Worm (Caenorhabditis elegans): ENCODE data around the gene tag-340.

Gene tag-340

ce11 chrIII:4930154-4930679 is 29.9 kb downstream of the tag-340 start, which contains the start of gene set-2 (continued):
- TF ChIP-seq syd-9 (tag; optimal IDR thresholded peaks at IDR 0.05): no peak
- peak; percentile 65 for TF ChIP-seq lim-6 (tag; optimal IDR thresholded peaks at IDR 0.05)
- TF ChIP-seq pros-1 (tag; optimal IDR thresholded peaks at IDR 0.05): no peak
- TF ChIP-seq C08G9.2 (tag; optimal IDR thresholded peaks at IDR 0.05): peak; percentile 91
- peak; percentile 93 for TF ChIP-seq tbx-2 (tag; optimal IDR thresholded peaks at IDR 0.05)
- peak; percentile 9 for TF ChIP-seq pha-2 (tag; optimal IDR thresholded peaks at IDR 0.05)
- TF ChIP-seq zip-5 (tag; optimal IDR thresholded peaks at IDR 0.05): peak; percentile 67
- no peak for TF ChIP-seq unc-86 (tag; optimal IDR thresholded peaks at IDR 0.05)
- TF ChIP-seq ahr-1 (tag; optimal IDR thresholded peaks at IDR 0.05): peak; percentile 34
- TF ChIP-seq lin-11 (tag; optimal IDR thresholded peaks at IDR 0.05): no peak
- peak; percentile 24 for TF ChIP-seq unc-42 (tag; optimal IDR thresholded peaks at IDR 0.05)

- no peak for TF ChIP-seq ref-2 (tag; optimal IDR thresholded peaks at IDR 0.05)
- no peak for TF ChIP-seq eyg-1 (tag; optimal IDR thresholded peaks at IDR 0.05)
- no peak for TF ChIP-seq C38D4.7 (GFP tag; optimal IDR thresholded peaks at IDR 0.05)
- TF ChIP-seq zip-5 (tag; optimal IDR thresholded peaks at IDR 0.05): no peak
- TF ChIP-seq rnt-1 (tag; optimal IDR thresholded peaks at IDR 0.05): no peak
- TF ChIP-seq gmeb-2 (tag; optimal IDR thresholded peaks at IDR 0.05): no peak
- TF ChIP-seq ztf-16 (tag; optimal IDR thresholded peaks at IDR 0.05): no peak
- TF ChIP-seq ceh-9 (tag; optimal IDR thresholded peaks at IDR 0.05): no peak
Measured at ce11 chrIII:4932203-4932699, 31.9 kb downstream of the tag-340 start, which contains the start of the genes C26E6.12 and eri-9. Gene C26E6.12 (minus strand): TSS chrIII:4932253. Gene eri-9 (plus strand): TSS chrIII:4932450.

ce11 chrIII:4934896-4935628 is 34.8 kb downstream of the tag-340 start, which contains the start of gene mrps-18C:
Gene mrps-18C (plus strand): TSS chrIII:4935578.
- TF ChIP-seq ceh-48 (tag; optimal IDR thresholded peaks at IDR 0.05) (no peak), pha-2 (tag; optimal IDR thresholded peaks at IDR 0.05) (no peak), ceh-19 (GFP tag; optimal IDR thresholded peaks at IDR 0.05) (no peak), fkh-10 (GFP tag; optimal IDR thresholded peaks at IDR 0.05) (no peak)

DNA sequence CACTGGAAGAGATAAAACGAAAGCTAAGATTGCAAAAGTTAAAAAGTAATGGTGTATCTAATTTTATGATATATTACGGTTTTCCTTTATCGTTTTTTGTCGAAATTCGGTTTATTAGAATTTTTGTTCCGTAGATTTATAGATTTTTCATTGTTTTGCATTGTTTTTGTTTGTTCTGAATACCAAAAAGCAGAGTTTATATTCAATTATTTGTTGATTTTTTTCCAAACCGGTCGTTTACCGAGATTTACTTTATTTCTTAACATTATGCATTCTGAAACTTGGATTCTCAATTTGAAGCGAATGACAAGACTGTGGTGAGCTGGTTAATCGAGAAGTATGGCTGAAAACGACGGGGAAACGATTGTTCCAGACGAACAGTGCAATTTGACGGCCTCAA is 36.7 kb downstream of the tag-340 start, which contains the start of gene fsn-1:
Gene fsn-1 (plus strand): TSS at position 301 of the 400 bp plus-strand sequence.
- TF ChIP-seq fax-1 (tag; optimal IDR thresholded peaks at IDR 0.05) (no peak), T23F11.4 (GFP tag; optimal IDR thresholded peaks at IDR 0.05) (no peak), C38D4.7 (GFP tag; optimal IDR thresholded peaks at IDR 0.05) (no peak), nfya-1 (tag; optimal IDR thresholded peaks at IDR 0.05) (no peak), pha-4 (tag; optimal IDR thresholded peaks at IDR 0.05) (no peak), F13H6.1 (tag; optimal IDR thresholded peaks at IDR 0.05) (no peak), fkh-10 (GFP tag; optimal IDR thresholded peaks at IDR 0.05) (no peak), npax-4 (tag; optimal IDR thresholded peaks at IDR 0.05) (no peak), ceh-45 (GFP tag; IDR thresholded peaks at IDR 0.05) (no peak), sdc-2 (tag; optimal IDR thresholded peaks at IDR 0.05) (no peak)

DNA sequence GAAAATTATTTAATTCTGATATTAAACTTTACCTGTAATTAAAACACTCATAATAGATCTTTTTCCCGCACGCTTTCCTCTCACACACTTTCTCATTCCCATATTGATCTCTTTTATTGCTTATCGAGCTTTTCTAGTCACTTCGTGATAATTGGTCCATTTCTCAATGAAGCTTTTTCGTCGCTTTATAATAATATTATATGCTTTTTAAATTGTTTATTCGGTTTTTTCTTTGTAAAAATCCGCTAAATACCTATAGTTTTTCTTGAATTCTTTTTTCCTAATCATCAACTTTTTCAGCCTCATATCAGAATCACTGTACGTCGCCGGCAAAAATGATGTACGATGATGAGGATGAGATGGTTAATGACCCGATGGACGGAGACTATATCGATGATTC is 39.0 kb downstream of the tag-340 start, which contains the start of gene rpb-2:
Gene rpb-2 (plus strand): TSS at position 301 of the 400 bp plus-strand sequence.
- no peak for TF ChIP-seq nfya-1 (tag; optimal IDR thresholded peaks at IDR 0.05)

DNA sequence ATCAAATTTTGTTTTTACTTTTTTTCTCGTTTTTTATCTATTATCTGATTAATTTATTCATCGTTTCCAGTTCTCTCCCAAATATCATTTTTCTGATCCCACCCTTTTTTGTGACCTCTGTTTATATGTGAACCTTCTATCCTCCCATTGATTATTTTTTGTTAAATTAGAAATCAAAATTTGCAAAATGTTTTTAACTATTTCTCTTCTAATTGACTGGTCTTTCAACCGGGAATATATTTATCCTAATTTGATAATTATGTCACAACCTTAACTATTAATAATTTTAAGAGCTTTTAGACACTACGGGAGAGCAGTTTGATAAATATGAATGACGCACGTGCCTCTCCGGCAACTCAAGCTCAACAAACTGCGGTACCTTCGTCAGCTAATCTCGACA is 43.9 kb downstream of the tag-340 start, which contains the start of gene ntl-9:
Gene ntl-9 (plus strand): TSS at position 301 of the 400 bp plus-strand sequence.
- TF ChIP-seq ahr-1 (tag; optimal IDR thresholded peaks at IDR 0.05) (no peak), ref-2 (tag; optimal IDR thresholded peaks at IDR 0.05) (no peak), nfya-1 (tag; optimal IDR thresholded peaks at IDR 0.05) (no peak), ttx-3 (tag; optimal IDR thresholded peaks at IDR 0.05) (no peak), pax-1 (tag; optimal IDR thresholded peaks at IDR 0.05) (no peak), dve-1 (tag; optimal IDR thresholded peaks at IDR 0.05) (no peak), unc-42 (tag; optimal IDR thresholded peaks at IDR 0.05) (no peak)
